Worm (Caenorhabditis elegans): ENCODE data around the gene T01C4.8.
A peak's percentile ranks its signal among the peaks of the same experiment; 100 is the strongest.

Gene T01C4.8

DNA sequence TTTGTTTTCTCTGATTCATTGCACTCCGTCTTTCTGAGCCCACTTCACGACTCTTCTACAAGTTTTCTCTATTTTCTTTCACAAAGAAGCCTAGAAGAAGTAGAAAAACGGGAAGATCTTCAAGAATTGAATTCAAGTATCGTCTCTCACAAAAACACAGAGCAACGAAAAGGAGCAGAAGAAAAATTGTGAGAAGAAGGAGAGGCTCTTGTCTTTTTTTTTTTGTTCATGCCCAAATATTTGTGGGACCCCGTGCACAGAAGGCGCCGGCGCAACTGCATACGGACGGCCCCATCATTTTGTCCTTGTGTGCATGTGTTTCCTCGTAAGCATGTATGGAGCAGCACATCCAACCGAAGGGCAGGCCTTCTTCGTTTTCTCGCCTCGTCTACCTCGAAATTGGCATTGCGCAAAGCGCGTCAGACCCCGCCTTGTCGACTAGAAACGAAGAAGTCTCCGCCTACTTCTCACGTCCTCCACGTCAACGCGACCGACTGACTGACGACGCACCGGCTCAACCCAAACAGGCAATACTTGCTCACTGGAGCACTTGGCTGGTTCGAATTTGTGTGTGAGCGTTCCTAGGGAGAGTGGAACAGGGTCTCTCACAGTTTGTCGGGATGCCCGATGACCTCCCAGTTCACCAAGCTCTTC lies 22.7 kb downstream of the T01C4.8 start:
- TF ChIP-seq F37D6.2 (tag; optimal IDR thresholded peaks at IDR 0.05) (no peak), lin-39 (tag; optimal IDR thresholded peaks at IDR 0.05) (no peak), arid-1 (GFP tag; conservative IDR thresholded peaks at IDR 0.05) (no peak), saeg-2 (GFP tag; IDR thresholded peaks at IDR 0.05) (no peak), ceh-32 (tag; optimal IDR thresholded peaks at IDR 0.05; ENCODE audit: poor library complexity) (no peak), nhr-76 (tag; optimal IDR thresholded peaks at IDR 0.05) (no peak), ceh-62 (tag; optimal IDR thresholded peaks at IDR 0.05) (no peak), php-3 (GFP tag; IDR thresholded peaks at IDR 0.05) (no peak), fkh-10 (GFP tag; optimal IDR thresholded peaks at IDR 0.05) (peak; percentile 59), spr-1 (tag; optimal IDR thresholded peaks at IDR 0.05) (no peak), zip-11 (GFP tag; IDR thresholded peaks at IDR 0.05) (no peak), nhr-102 (tag; optimal IDR thresholded peaks at IDR 0.05) (no peak), set-16 (GFP tag; IDR thresholded peaks at IDR 0.05) (peak; percentile 52; the same call in 1 of the 2 replicates)

DNA sequence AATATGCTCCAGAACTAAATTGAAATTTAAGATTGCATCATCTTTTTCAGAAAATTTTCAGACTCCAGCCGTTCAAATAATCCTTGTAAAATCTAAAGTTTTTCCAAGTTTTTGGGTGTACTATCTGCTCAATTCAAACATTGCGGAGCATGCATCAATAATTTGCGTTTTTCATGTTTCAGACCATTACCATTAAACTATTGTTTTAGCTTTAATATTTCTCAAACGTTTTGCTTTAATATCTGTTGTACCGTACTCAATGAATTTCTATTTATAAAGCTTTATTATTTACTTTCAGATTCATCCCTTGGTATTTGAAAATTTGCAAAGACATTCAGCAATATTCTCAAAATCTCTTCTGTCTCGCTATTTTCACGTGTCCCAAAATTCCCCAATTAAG lies 26.1 kb downstream of the T01C4.8 start, which contains the start of gene odr-2:
odr-2 (plus strand) TSS at position 301 of the 400 bp plus-strand sequence.
- TF ChIP-seq mxl-3 (GFP tag; optimal IDR thresholded peaks at IDR 0.05) (no peak), mes-2 (tag; optimal IDR thresholded peaks at IDR 0.05; ENCODE audit: poor library complexity, severe bottlenecking) (no peak), zag-1 (tag; optimal IDR thresholded peaks at IDR 0.05) (no peak), ztf-11 (tag; optimal IDR thresholded peaks at IDR 0.05) (no peak), lsy-2 (tag; optimal IDR thresholded peaks at IDR 0.05) (no peak), lin-1 (GFP tag; IDR thresholded peaks at IDR 0.05) (no peak), unc-39 (tag; optimal IDR thresholded peaks at IDR 0.05) (no peak), dpl-1 (GFP tag; optimal IDR thresholded peaks at IDR 0.05) (no peak), zip-11 (GFP tag; IDR thresholded peaks at IDR 0.05) (no peak), fkh-10 (GFP tag; optimal IDR thresholded peaks at IDR 0.05) (no peak), unc-62 (GFP tag; optimal IDR thresholded peaks at IDR 0.05 in 1 of 2) (no peak), unc-62 (tag; optimal IDR thresholded peaks at IDR 0.05) (no peak), ZK337.2 (GFP tag; IDR thresholded peaks at IDR 0.05) (no peak), madf-9 (GFP tag; conservative IDR thresholded peaks at IDR 0.05) (no peak), ceh-62 (tag; optimal IDR thresholded peaks at IDR 0.05) (no peak)

DNA sequence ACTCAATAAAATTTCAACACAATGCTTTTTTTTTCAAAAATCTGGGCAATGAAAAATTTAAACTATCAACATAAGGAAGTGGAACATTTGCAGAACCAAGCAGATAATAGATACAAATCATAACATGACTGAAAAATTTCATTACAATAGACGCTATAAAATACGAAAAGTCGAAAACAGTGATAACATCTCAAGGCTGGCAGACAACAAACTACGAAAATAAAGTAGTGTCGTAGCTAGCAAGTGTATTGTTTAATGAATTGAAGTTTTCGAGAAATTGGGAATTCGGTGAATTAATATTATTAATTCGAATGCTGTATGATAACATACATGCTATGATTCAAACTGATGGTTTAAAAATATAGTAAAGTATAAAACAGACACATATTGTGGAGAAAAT lies 32.5 kb downstream of the T01C4.8 start:
- no peak for TF ChIP-seq set-16 (GFP tag; IDR thresholded peaks at IDR 0.05)
- peak in 1 of 2 experiments; percentile 39 for TF ChIP-seq unc-62 (GFP tag; optimal IDR thresholded peaks at IDR 0.05 in 1 of 2)
- no peak for TF ChIP-seq unc-62 (tag; optimal IDR thresholded peaks at IDR 0.05)
- peak; percentile 92 for TF ChIP-seq nhr-28 (tag; optimal IDR thresholded peaks at IDR 0.05)

DNA sequence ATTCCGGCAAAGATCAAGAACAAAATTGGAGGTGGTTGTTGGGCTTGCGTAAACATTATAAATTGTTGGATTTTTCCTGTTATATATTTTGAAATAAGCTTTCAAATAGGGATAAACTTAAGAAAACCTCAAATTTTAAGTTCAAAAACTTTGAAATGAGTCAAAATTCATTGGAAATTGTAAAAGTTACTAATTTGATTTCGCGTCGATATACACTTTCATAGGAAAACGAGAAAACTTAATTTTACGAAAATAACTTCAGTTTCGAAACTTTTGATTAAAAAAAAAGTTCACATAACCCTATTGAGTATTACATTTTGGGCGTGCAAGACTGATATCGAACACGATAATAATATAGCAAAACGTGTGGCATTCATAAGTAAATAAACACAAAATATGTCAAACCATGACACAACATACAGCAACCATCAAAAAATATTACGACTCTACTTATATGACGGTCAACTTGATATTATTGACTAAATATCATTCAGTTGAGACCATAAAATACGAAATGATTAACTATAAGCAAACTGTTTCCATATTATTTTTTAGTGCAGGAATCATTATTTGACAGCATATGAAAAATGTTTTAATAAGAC lies 33.1 kb downstream of the T01C4.8 start:
- TF ChIP-seq mdl-1 (tag; optimal IDR thresholded peaks at IDR 0.05) (no peak), pha-4 (GFP tag; IDR thresholded peaks at IDR 0.05) (no peak), pha-4 (tag; optimal IDR thresholded peaks at IDR 0.05) (peak; percentile 3), daf-8 (GFP tag; IDR thresholded peaks at IDR 0.05) (no peak), nhr-28 (tag; optimal IDR thresholded peaks at IDR 0.05) (peak; percentile 64), php-3 (GFP tag; IDR thresholded peaks at IDR 0.05) (0 out of 2 replicates have a peak, but pooled peaks have one; percentile 21), daf-16 (GFP tag; optimal IDR thresholded peaks at IDR 0.05) (no peak), daf-16 (tag; optimal IDR thresholded peaks at IDR 0.05) (peak; percentile 88), tra-1 (GFP tag; IDR thresholded peaks at IDR 0.05) (no peak), unc-130 (GFP tag; optimal IDR thresholded peaks at IDR 0.05) (no peak), dve-1 (tag; optimal IDR thresholded peaks at IDR 0.05; ENCODE audit: insufficient read depth) (peak; percentile 24)
